Fruit fly (Drosophila melanogaster) whole organism, embryonic: ENCODE data around the gene klar.

Experiments used
- CG11085 ChIP-seq: fragments of 200-800 bp; sonication (Bioruptor generic); IDR thresholded peaks from 2 replicates; pipeline ENCODE4 v1.3.6; 2022; ENCODE audit warnings: missing biosample characterization, missing genetic modification characterization
- CG11093 ChIP-seq: fragments of 200-800 bp; sonication (Bioruptor generic); IDR thresholded peaks from 3 replicates; pipeline ENCODE4 v1.3.6; 2022; ENCODE audit warnings: missing biosample characterization, missing genetic modification characterization
- CG11504 ChIP-seq: fragments of 200-800 bp; sonication (Bioruptor generic); optimal IDR thresholded peaks from 3 replicates; lab custom pipeline; 2019; ENCODE audit warnings: missing biosample characterization, mild to moderate bottlenecking, missing genetic modification characterization, moderate library complexity
- CG11723 ChIP-seq: fragments of 200-800 bp; sonication (Bioruptor generic); optimal IDR thresholded peaks from 2 replicates; lab custom pipeline; 2017; ENCODE audit warnings: missing biosample characterization, mild to moderate bottlenecking, missing genetic modification characterization
- CG12071 ChIP-seq: fragments of 200-800 bp; sonication (Bioruptor generic); optimal IDR thresholded peaks from 3 replicates; lab custom pipeline; 2018; ENCODE audit warnings: missing biosample characterization, mild to moderate bottlenecking, missing genetic modification characterization
- CG12391 ChIP-seq: fragments of 200-800 bp; sonication (Bioruptor generic); optimal IDR thresholded peaks from 3 replicates; lab custom pipeline; 2018; ENCODE audit warnings: missing biosample characterization, mild to moderate bottlenecking, missing genetic modification characterization, moderate library complexity
- CG12744 ChIP-seq: fragments of 200-800 bp; sonication (Bioruptor generic); optimal IDR thresholded peaks from 2 replicates; lab custom pipeline; 2016; ENCODE audit warnings: missing biosample characterization, missing genetic modification characterization
- CG14965 ChIP-seq: fragments of 200-800 bp; sonication (Bioruptor generic); optimal IDR thresholded peaks from 2 replicates; lab custom pipeline; 2016; ENCODE audit warnings: missing biosample characterization, missing genetic modification characterization, borderline replicate concordance
- CG15696 ChIP-seq: fragments of 200-800 bp; sonication (Bioruptor generic); optimal IDR thresholded peaks from 2 replicates; lab custom pipeline; 2019; ENCODE audit warnings: missing biosample characterization, mild to moderate bottlenecking, missing genetic modification characterization, moderate library complexity
- CG16779 ChIP-seq: fragments of 200-800 bp; sonication (Bioruptor generic); IDR thresholded peaks from 2 replicates; pipeline ENCODE4 v1.3.6; 2022; ENCODE audit warnings: missing biosample characterization, missing genetic modification characterization
- CG17186 ChIP-seq: fragments of 200-800 bp; sonication (Bioruptor generic); optimal IDR thresholded peaks from 3 replicates; lab custom pipeline; 2017; ENCODE audit warnings: missing biosample characterization, missing genetic modification reagents, missing genetic modification characterization
- CG17328 ChIP-seq: fragments of 200-800 bp; sonication (Bioruptor generic); IDR thresholded peaks from 2 replicates; pipeline ENCODE4 v1.3.6; 2022; ENCODE audit warnings: missing biosample characterization, missing genetic modification characterization
- CG18262 ChIP-seq: fragments of 200-800 bp; optimal IDR thresholded peaks from 3 replicates; lab custom pipeline; 2019; ENCODE audit warnings: missing biosample characterization, mild to moderate bottlenecking, missing genetic modification characterization, moderate library complexity
- CG2202 ChIP-seq: fragments of 200-800 bp; sonication (Bioruptor generic); optimal IDR thresholded peaks from 2 replicates; lab custom pipeline; 2018; ENCODE audit warnings: missing biosample characterization, mild to moderate bottlenecking, missing genetic modification characterization
- CG3163 ChIP-seq: fragments of 200-800 bp; sonication (Bioruptor generic); optimal IDR thresholded peaks from 3 replicates; lab custom pipeline; 2016; ENCODE audit warnings: missing biosample characterization, missing genetic modification characterization
- CG32772 ChIP-seq: fragments of 200-800 bp; sonication (Bioruptor generic); IDR thresholded peaks from 2 replicates; pipeline ENCODE4 v1.3.6; 2022; ENCODE audit warnings: missing biosample characterization, missing genetic modification characterization
- CG34376 ChIP-seq: fragments of 200-800 bp; sonication (Bioruptor generic); optimal IDR thresholded peaks from 2 replicates; lab custom pipeline; 2018; ENCODE audit warnings: missing biosample characterization, mild to moderate bottlenecking, missing genetic modification characterization
- CG3726 ChIP-seq: fragments of 200-800 bp; sonication (Bioruptor generic); IDR thresholded peaks from 3 replicates; pipeline ENCODE4, ENCODE4 v1.3.6; 2022; ENCODE audit warnings: missing biosample characterization, missing genetic modification characterization
- CG4730 ChIP-seq: fragments of 200-800 bp; sonication (Bioruptor generic); IDR thresholded peaks from 2 replicates; pipeline ENCODE4 v1.3.6; 2022; ENCODE audit warnings: missing biosample characterization, missing genetic modification characterization
- CG6689 ChIP-seq: fragments of 200-800 bp; sonication (Bioruptor generic); IDR thresholded peaks from 2 replicates; pipeline ENCODE4 v1.3.6; 2022; ENCODE audit warnings: missing biosample characterization, missing genetic modification characterization
- CG7987 ChIP-seq: fragments of 200-800 bp; sonication (Bioruptor generic); optimal IDR thresholded peaks from 2 replicates; lab custom pipeline; 2018; ENCODE audit warnings: missing biosample characterization, mild to moderate bottlenecking, missing genetic modification characterization, moderate library complexity
- CG8359 ChIP-seq: fragments of 200-800 bp; sonication (Bioruptor generic); optimal IDR thresholded peaks from 2 replicates; lab custom pipeline; 2017; ENCODE audit warnings: missing biosample characterization, mild to moderate bottlenecking, missing genetic modification characterization, borderline replicate concordance
- CG8944 ChIP-seq: fragments of 200-800 bp; sonication (Bioruptor generic); optimal IDR thresholded peaks from 3 replicates; lab custom pipeline; 2016; ENCODE audit warnings: missing biosample characterization, missing genetic modification characterization
- CTCF ChIP-seq: fragments of 200-800 bp; sonication (Bioruptor generic); optimal IDR thresholded peaks from 2 replicates; lab custom pipeline; 2017; ENCODE audit warnings: missing biosample characterization, mild to moderate bottlenecking, missing genetic modification characterization, moderate library complexity
- Chrac-16 ChIP-seq: fragments of 200-800 bp; sonication (Bioruptor generic); optimal IDR thresholded peaks from 3 replicates; lab custom pipeline; 2016; ENCODE audit warnings: missing biosample characterization, missing genetic modification characterization
- D19B ChIP-seq: fragments of 200-800 bp; sonication (Bioruptor generic); optimal IDR thresholded peaks from 2 replicates; lab custom pipeline; 2017; ENCODE audit warnings: missing biosample characterization, mild to moderate bottlenecking, missing genetic modification characterization
- Gsc ChIP-seq: fragments of 200-800 bp; sonication (Bioruptor generic); IDR thresholded peaks from 2 replicates; pipeline ENCODE4 v1.3.6; 2022; ENCODE audit warnings: missing biosample characterization, missing genetic modification characterization
- H2.0 ChIP-seq: fragments of 200-800 bp; sonication (Bioruptor generic); IDR thresholded peaks from 2 replicates; pipeline ENCODE4 v1.3.6; 2022; ENCODE audit warnings: missing biosample characterization, missing genetic modification characterization
- HLH54F ChIP-seq: fragments of 200-800 bp; sonication (Bioruptor generic); optimal IDR thresholded peaks from 3 replicates; lab custom pipeline; 2016; ENCODE audit warnings: missing biosample characterization, missing genetic modification characterization
- Hr51 ChIP-seq, 2 experiments: fragments of 200-800 bp; sonication (Bioruptor generic); optimal IDR thresholded peaks; 2 replicates in 1 of 2; 3 replicates in 1 of 2; lab custom pipeline; 2016 to 2018; ENCODE audit warnings: missing biosample characterization in 2 of 2, missing genetic modification characterization in 2 of 2, mild to moderate bottlenecking in 1 of 2, moderate library complexity in 1 of 2
- Rfx ChIP-seq: fragments of 200-800 bp; sonication (Bioruptor generic); IDR thresholded peaks from 2 replicates; pipeline ENCODE4 v1.3.6; 2022; ENCODE audit warnings: missing biosample characterization, missing genetic modification characterization
- Trl ChIP-seq, 3 experiments: fragments of >200 bp in 2 of 3; fragments of 200-800 bp in 1 of 3; sonication (Bioruptor generic) in 1 of 3; optimal IDR thresholded peaks; 2 replicates in 1 of 3; 3 replicates in 2 of 3; lab custom pipeline; 2016 to 2017; ENCODE audit warnings: missing biosample characterization in 1 of 3, missing genetic modification characterization in 1 of 3
- eve ChIP-seq, 2 experiments: fragments of >200 bp; optimal IDR thresholded peaks; 2 replicates each; lab custom pipeline; 2017; ENCODE audit warnings: missing biosample characterization in 2 of 2, missing genetic modification characterization in 2 of 2
- ewg ChIP-seq: fragments of 200-800 bp; sonication (Bioruptor generic); optimal IDR thresholded peaks from 3 replicates; lab custom pipeline; 2017; ENCODE audit warnings: mild to moderate bottlenecking, missing biosample characterization, missing genetic modification reagents, missing genetic modification characterization
- lab ChIP-seq: fragments of 200-800 bp; sonication (Bioruptor generic); optimal IDR thresholded peaks from 3 replicates; lab custom pipeline; 2017; ENCODE audit warnings: missing biosample characterization, missing genetic modification characterization, mild to moderate bottlenecking, moderate library complexity, missing genetic modification reagents
- lmd ChIP-seq: fragments of 200-800 bp; sonication (Bioruptor generic); IDR thresholded peaks from 2 replicates; pipeline ENCODE4 v1.3.6; 2022; ENCODE audit warnings: missing biosample characterization, missing genetic modification characterization
- nmo ChIP-seq: fragments of 200-800 bp; sonication (Bioruptor generic); optimal IDR thresholded peaks from 2 replicates; lab custom pipeline; 2018; ENCODE audit warnings: missing biosample characterization, mild to moderate bottlenecking, missing genetic modification characterization, moderate library complexity
- otp ChIP-seq: fragments of 200-800 bp; sonication (Bioruptor generic); IDR thresholded peaks from 3 replicates; pipeline ENCODE4, ENCODE4 v1.3.6; 2022; ENCODE audit warnings: missing biosample characterization, missing genetic modification characterization
- p53 ChIP-seq: fragments of 200-800 bp; sonication (Bioruptor generic); optimal IDR thresholded peaks from 2 replicates; lab custom pipeline; 2016; ENCODE audit warnings: missing biosample characterization, missing genetic modification characterization
- peb ChIP-seq: fragments of 200-800 bp; sonication (Bioruptor generic); IDR thresholded peaks from 2 replicates; pipeline ENCODE4 v1.3.6; 2022; ENCODE audit warnings: missing biosample characterization, missing genetic modification characterization
- pfk ChIP-seq: fragments of 200-800 bp; sonication (Bioruptor generic); optimal IDR thresholded peaks from 2 replicates; lab custom pipeline; 2018; ENCODE audit warnings: missing biosample characterization, mild to moderate bottlenecking, missing genetic modification characterization, moderate library complexity
- phol ChIP-seq: fragments of 200-800 bp; sonication (Bioruptor generic); optimal IDR thresholded peaks from 3 replicates; lab custom pipeline; 2018; ENCODE audit warnings: missing biosample characterization, mild to moderate bottlenecking, missing genetic modification characterization, moderate library complexity
- psq ChIP-seq: fragments of 200-800 bp; sonication (Bioruptor generic); optimal IDR thresholded peaks from 2 replicates; lab custom pipeline; 2017; ENCODE audit warnings: missing biosample characterization, missing genetic modification characterization
- sd ChIP-seq: fragments of 200-800 bp; sonication (Bioruptor generic); optimal IDR thresholded peaks from 3 replicates; lab custom pipeline; 2018; ENCODE audit warnings: missing biosample characterization, mild to moderate bottlenecking, missing genetic modification characterization, moderate library complexity
- slp2 ChIP-seq: fragments of 200-800 bp; sonication (Bioruptor generic); optimal IDR thresholded peaks from 2 replicates; lab custom pipeline; 2016; ENCODE audit warnings: missing biosample characterization, missing genetic modification characterization
- tio ChIP-seq: fragments of 200-800 bp; sonication (Bioruptor generic); optimal IDR thresholded peaks from 2 replicates; lab custom pipeline; 2017; ENCODE audit warnings: missing biosample characterization, missing genetic modification characterization, inconsistent platforms
- tll ChIP-seq, 2 experiments: fragments of 200-800 bp in 1 of 2; fragments of >200 bp in 1 of 2; sonication (Bioruptor generic) in 1 of 2; optimal IDR thresholded peaks; 2 replicates each; lab custom pipeline; 2017 to 2019; ENCODE audit warnings: missing biosample characterization in 2 of 2, missing genetic modification characterization in 2 of 2, mild to moderate bottlenecking in 1 of 2, moderate library complexity in 1 of 2
- twi ChIP-seq: fragments of 200-800 bp; optimal IDR thresholded peaks from 2 replicates; lab custom pipeline; 2019; ENCODE audit warnings: missing biosample characterization, mild to moderate bottlenecking, missing genetic modification characterization, moderate library complexity
- wek ChIP-seq: fragments of 200-800 bp; sonication (Bioruptor generic); optimal IDR thresholded peaks from 3 replicates; lab custom pipeline; 2018; ENCODE audit warnings: missing biosample characterization, mild to moderate bottlenecking, missing genetic modification characterization, moderate library complexity
- zfh1 ChIP-seq: fragments of 200-800 bp; sonication (Bioruptor generic); IDR thresholded peaks from 3 replicates; pipeline ENCODE4 v1.3.6; 2022; ENCODE audit warnings: missing biosample characterization, missing genetic modification characterization

The klar gene

DNA sequence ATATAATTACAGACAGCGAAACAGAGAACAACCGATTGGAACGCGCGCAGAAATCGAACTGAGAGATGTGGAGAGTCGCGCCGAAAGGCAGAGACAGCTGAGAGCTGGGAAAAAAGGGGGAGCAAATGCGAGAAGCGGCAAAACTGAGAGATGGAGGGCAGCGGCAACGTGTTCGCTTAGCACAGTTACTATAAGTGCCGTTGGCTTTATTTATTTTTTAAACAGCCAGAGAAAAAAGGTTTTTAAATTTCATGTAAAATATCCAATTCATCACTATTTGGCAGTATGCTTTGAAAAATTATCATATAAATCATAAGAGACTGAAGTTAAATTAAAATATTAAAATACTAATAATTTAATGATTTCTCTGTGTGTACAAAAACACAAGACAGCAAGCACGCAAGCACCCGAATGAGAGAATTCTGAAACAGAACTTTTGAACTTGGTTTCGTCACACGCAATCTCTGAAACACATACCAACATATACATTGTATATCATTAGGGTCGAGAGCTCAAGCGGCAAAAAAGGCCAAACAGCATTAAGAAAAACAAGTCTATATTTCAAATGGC, 99.3 kb downstream of the klar start (continued):
- TF ChIP-seq twi (tag; lab: Kevin White, UChicago) (peak; percentile 31), wek (GFP tag; lab: Kevin White, UChicago) (no peak), CG12071 (GFP tag; lab: Kevin White, UChicago) (peak; percentile 18), CG17186 (GFP tag; lab: Kevin White, UChicago) (no peak), CG12744 (no peak), CG16779 (peak; percentile 85), H2.0 (GFP tag; lab: Robert Waterston, UW) (peak; percentile 82), CG4730 (GFP tag; lab: Robert Waterston, UW) (peak; percentile 83), p53 (GFP tag; lab: Kevin White, UChicago) (no peak), psq (peak; percentile 30), zfh1 (GFP tag; lab: Robert Waterston, UW) (peak; percentile 69), CG7987 (GFP tag; lab: Kevin White, UChicago) (peak; percentile 45), otp (0 out of 3 replicates have a peak, but pooled peaks have one; percentile 54), CG2202 (peak; percentile 5), peb (GFP tag; lab: Robert Waterston, UW) (peak; percentile 55; the same call in 1 of the 2 replicates), tll (GFP tag; optimal IDR thresholded peaks at IDR 0.05; lab: Kevin White, UChicago) (no peak), CG11093 (peak; percentile 75; the same call in 1 of the 3 replicates), Hr51 (GFP tag; optimal IDR thresholded peaks at IDR 0.05; lab: Kevin White, UChicago) (peak; percentile 61 to 84), CG8359 (GFP tag; lab: Kevin White, UChicago) (no peak), Trl (optimal IDR thresholded peaks at IDR 0.05; lab: Kevin White, UChicago) (peak; percentile 58 to 89), Trl (GFP tag; optimal IDR thresholded peaks at IDR 0.05; lab: Kevin White, UChicago) (peak; percentile 55), D19B (GFP tag; lab: Kevin White, UChicago) (peak; percentile 80), phol (tag; lab: Kevin White, UChicago) (peak; percentile 74), CG14965 (GFP tag; lab: Kevin White, UChicago) (no peak), CG8944 (GFP tag; lab: Kevin White, UChicago) (peak; percentile 9), CG3726 (peak; percentile 41; the same call in 1 of the 3 replicates), CG11504 (tag; lab: Kevin White, UChicago) (peak; percentile 84), slp2 (GFP tag; lab: Kevin White, UChicago) (peak; percentile 26), CG15696 (tag; lab: Kevin White, UChicago) (peak; percentile 40), CG34376 (GFP tag; lab: Kevin White, UChicago) (peak; percentile 81), CG12391 (tag; lab: Kevin White, UChicago) (peak; percentile 82), ewg (GFP tag; lab: Kevin White, UChicago) (peak; percentile 60), CG11085 (GFP tag; lab: Robert Waterston, UW) (peak; percentile 83), CG11723 (GFP tag; lab: Kevin White, UChicago) (peak; percentile 55), nmo (GFP tag; lab: Kevin White, UChicago) (peak; percentile 68), eve (GFP tag; optimal IDR thresholded peaks at IDR 0.05; lab: Kevin White, UChicago) (no peak), CG18262 (tag; lab: Kevin White, UChicago) (peak; percentile 73), CG17328 (GFP tag; lab: Robert Waterston, UW) (peak; percentile 79), CG6689 (peak; percentile 88), Rfx (peak; percentile 95), lmd (GFP tag; lab: Robert Waterston, UW) (peak; percentile 92), sd (tag; lab: Kevin White, UChicago) (peak; percentile 54), HLH54F (peak; percentile 58), Chrac-16 (GFP tag; lab: Kevin White, UChicago) (peak; percentile 45), CG3163 (GFP tag; lab: Kevin White, UChicago) (peak; percentile 8), lab (GFP tag; lab: Kevin White, UChicago) (peak; percentile 94), CG32772 (GFP tag; lab: Robert Waterston, UW) (peak; percentile 84), pfk (peak; percentile 35), tio (GFP tag; lab: Kevin White, UChicago) (peak; percentile 58), Gsc (GFP tag; lab: Robert Waterston, UW) (no peak), CTCF (GFP tag; lab: Kevin White, UChicago) (no peak)
